Worm (Caenorhabditis elegans) whole organism, late embryonic: ENCODE data around the gene C49A9.6.

Experiments used
- C08G9.2 ChIP-seq: sonication (generic microtip); optimal IDR thresholded peaks from 2 replicates; lab custom pipeline; 2016; ENCODE audit warnings: mild to moderate bottlenecking, missing genetic modification characterization, moderate library complexity, missing compliant biosample characterization
- ama-1 ChIP-seq: fragments of 150-350 bp; optimal IDR thresholded peaks from 2 replicates; lab custom pipeline; 2014
- ceh-45 ChIP-seq: fragments of 200-800 bp; sonication (Bioruptor generic); IDR thresholded peaks from 2 replicates; pipeline ENCODE4 v1.3.6; 2022; ENCODE audit warnings: missing genetic modification reagents, missing genetic modification characterization, missing compliant biosample characterization
- dve-1 ChIP-seq: sonication (generic microtip); optimal IDR thresholded peaks from 2 replicates; lab custom pipeline; 2017; ENCODE audit warnings: antibody characterized with exemption, mild to moderate bottlenecking, missing genetic modification characterization, missing compliant biosample characterization
- fax-1 ChIP-seq: sonication (generic microtip); optimal IDR thresholded peaks from 2 replicates; lab custom pipeline; 2016; ENCODE audit warnings: missing genotype, missing genetic modification characterization, missing compliant biosample characterization

DNA sequence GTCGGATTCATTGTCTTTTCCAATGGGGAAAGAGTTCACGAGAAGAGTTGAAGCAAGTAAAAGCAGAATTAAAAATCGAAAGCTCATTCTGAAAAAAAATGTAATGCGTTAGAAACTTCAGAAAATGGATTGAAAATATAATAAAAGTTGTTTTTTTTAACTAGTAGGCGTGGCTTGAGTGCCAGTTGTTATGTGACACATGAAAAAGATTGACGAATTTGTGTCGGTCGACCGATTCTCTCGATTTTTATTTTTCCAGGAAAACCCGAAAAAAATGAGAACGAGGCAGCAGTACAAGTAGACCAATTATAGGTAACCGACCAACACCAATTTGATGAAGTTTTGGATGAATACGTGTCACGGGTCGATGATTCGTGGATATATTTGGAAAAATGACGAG, 49.0 kb downstream of the C49A9.6 start, which contains the start of gene nlp-16:
- no peak for TF ChIP-seq dve-1
- TF ChIP-seq ceh-45 (GFP tag; lab: Robert Waterston, UW) = no peak
- TF ChIP-seq fax-1 (tag; lab: Kevin White, UChicago) = no peak
- TF ChIP-seq ama-1 (lab: Kevin White, UChicago) = no peak
- TF ChIP-seq C08G9.2 (tag; lab: Kevin White, UChicago) = no peak
